Worm (Caenorhabditis elegans) whole organism, L1 larva: Measurements from ENCODE around the gene cut-3.

Experiments
- fkh-4 ChIP-seq: sonication (generic microtip); optimal IDR thresholded peaks from 2 replicates; lab custom pipeline; 2016; ENCODE audit warnings: missing compliant biosample characterization, missing genetic modification characterization, borderline replicate concordance
- lin-39 ChIP-seq: fragments of 150-350 bp; optimal IDR thresholded peaks from 2 replicates; lab custom pipeline; 2014; ENCODE audit warnings: missing biosample characterization, missing genetic modification reagents, missing genetic modification characterization

DNA sequence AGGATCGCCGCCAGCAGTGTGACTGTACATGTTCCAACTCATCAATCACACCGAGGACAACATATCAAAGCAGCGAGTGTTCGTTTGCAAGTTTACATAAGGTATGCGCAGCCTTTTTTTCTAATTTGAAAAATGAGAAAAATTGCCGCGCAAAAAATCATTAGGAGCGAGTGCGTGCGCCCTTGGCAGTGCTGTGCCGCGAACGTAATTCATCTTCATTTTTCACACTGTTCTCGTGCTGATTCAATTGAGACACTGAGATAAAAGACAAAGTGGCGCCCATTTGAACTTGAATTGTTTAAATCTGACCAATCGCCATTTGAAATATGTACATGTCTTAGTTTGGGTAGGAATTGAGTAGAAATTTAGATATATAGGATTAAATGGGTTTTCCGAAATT is 37.1 kb downstream of the cut-3 start:
- no peak for TF ChIP-seq fkh-4 (tag; lab: Kevin White, UChicago)
- peak; percentile 60 for TF ChIP-seq lin-39 (tag; lab: Kevin White, UChicago)
